Worm (Caenorhabditis elegans) whole organism, dauer: ENCODE data around the gene irld-42.

Experiments
- unc-62 ChIP-seq: sonication (generic microtip); optimal IDR thresholded peaks from 2 replicates; lab custom pipeline; 2017; ENCODE audit warnings: missing biosample characterization, missing genetic modification reagents, missing genetic modification characterization

Gene irld-42

DNA sequence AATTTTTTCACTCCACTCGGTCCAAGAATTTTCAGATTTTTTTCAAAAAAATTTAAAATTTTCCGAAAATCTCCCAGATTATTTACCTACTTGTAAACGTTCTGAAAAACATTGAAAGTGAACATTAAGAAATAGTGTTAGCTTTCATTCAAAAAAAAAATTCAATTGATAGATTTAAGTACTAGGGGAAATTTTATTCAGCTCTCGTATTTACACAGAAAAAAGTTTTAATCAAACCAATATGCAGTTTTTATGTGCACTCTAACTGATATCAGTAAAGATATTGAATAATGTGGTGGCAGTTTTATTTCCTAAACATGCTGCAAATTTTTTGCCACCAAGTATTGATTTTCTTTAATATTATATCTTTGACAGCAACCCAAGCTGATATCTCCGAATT lies at the start of gene irld-42:
Gene irld-42 (plus strand): TSS at position 301 of the 400 bp plus-strand sequence.
- TF ChIP-seq unc-62 (GFP tag; lab: Kevin White, UChicago), result no peak

DNA sequence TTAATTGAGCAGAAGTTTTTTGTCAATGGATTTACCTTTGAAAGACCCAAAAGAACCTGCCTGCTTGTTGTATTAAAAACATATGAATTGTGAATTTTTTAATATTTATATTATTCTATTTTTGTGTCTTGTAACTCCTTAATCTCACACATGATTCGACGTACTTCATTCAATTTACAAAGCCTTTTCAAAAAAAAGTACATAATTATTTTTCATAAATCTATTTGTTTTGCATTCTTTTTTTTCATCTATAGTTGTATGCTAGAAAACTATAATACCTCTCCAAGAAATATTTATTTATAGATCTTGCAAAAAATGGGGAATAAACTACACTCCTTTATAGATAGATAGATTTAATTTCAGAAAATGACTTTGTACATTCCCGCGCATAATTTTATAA lies 49.6 kb upstream of the irld-42 start, which contains the start of gene nhr-179:
Gene nhr-179 (minus strand): TSS at position 101 of the 400 bp plus-strand sequence.
- TF ChIP-seq unc-62 (GFP tag; lab: Kevin White, UChicago), result no peak

DNA sequence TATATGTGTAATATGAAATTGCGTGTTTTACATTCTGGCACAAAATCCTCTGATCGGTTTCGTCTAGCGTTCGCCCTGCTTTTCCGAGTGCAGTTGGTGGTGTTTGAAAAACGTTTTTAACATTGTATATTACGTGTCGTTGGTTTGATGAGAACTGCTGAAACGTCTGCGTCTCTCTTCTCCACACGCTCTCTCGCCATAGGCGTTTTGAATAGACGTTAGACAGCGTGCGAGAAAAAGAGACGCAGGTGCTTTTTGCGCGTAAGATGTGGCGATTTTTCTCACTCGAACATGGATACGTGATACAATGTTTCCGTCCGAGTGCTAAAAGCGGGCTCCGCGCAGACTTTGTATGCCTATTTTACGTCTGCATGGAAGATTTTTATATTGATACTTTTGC lies 47.8 kb upstream of the irld-42 start:
- TF ChIP-seq unc-62 (GFP tag; lab: Kevin White, UChicago), result no peak

DNA sequence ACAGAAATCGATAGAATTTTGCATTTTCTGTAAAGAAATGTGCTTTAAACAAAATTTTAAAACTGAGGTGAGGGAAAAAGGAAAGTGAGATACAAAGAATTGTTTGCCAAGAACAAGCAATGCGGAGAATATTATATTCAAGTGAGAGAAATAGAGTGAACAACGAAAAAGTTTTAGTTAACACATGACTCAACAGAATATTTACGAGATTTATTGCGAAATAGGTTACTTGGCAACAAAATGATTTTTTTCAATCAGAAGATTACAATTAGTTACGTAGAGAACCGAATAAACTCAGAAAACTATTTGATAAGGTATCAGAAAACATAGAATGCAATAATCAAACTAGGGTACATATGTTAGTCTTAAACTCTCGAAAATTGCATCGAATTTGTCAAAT lies 46.8 kb upstream of the irld-42 start, which contains the start of gene nhr-117:
Gene nhr-117 (minus strand): TSS at position 27 of the 400 bp plus-strand sequence.
- no peak for TF ChIP-seq unc-62 (GFP tag; lab: Kevin White, UChicago)

DNA sequence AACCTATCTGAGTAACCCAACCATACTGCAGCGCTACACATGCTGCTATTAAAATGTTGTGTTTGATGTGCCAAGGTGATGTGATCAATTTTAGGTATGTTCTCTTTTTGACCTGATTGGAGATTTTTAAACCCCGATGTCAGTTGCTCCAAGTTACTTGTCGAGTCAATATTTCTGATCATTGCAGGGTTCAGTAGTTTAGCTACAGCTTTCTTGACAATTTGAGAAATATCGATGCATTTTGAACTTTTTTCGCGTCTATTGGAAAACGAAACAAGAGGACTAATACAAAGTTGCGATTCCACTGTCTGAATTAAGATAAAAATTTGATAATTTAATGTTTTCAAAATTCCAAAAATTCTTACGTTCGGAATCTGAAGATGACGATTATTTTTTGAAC lies 44.9 kb upstream of the irld-42 start:
- TF ChIP-seq unc-62 (GFP tag; lab: Kevin White, UChicago), result no peak

DNA sequence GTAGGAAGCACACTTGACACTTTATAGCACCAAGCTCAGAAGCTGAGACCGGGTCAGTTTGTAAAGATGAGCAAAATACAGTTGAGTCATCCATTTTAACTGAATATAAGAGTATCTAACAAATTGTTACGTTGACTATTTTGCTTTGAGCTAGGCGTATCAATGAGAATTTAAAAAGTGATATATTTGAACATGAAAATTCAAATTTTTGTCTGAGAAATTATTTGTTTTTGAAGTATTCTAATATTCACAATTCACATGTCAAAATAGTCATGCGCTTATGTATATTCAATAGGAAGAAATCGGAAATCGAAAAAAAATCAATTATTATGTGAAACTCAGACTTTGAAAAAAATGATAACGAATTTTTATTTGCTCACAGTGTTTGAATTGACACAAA lies 44.0 kb upstream of the irld-42 start, which contains the start of gene nhr-110:
Gene nhr-110 (minus strand): TSS at position 101 of the 400 bp plus-strand sequence.
- no peak for TF ChIP-seq unc-62 (GFP tag; lab: Kevin White, UChicago)

DNA sequence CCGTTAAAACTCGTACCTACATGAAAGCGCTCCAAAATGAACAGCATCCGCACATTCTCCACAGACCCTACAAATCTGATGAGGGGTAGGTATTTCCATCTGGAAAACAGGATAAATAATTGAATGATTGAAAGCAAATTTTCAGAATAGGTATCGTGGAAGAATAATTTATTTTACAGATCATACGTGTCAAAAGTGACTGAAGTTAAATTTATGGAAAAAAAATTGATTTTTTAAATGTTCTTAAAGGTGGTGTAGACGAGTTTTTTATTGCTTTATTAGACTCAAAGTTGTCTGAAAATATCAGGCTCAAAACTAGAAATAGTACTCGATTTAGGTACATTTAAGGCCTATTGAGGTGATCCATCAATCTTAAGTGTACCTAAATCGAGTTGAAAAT lies 41.6 kb upstream of the irld-42 start, which contains the start of gene nhr-237:
Gene nhr-237 (minus strand): TSS at position 101 of the 400 bp plus-strand sequence.
- no peak for TF ChIP-seq unc-62 (GFP tag; lab: Kevin White, UChicago)

DNA sequence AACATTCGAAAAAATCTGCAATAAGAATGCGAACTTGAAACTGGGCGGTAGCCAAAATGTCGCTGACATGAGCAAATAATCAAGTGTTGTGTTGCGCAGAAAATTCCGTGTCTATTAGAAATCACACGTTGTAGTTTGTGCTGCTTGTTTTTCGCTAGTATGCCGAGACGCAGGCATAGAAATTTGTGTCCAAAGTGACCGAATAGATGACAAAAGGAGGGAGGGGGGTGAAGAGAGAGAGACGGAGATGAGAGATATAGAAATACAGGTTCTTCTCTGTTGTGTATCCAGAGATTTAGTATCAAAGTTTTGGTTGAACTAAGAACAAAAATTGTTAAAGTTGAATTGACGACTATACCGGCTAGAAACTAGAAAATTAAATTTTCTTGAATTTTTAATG lies 41.0 kb upstream of the irld-42 start:
- no peak for TF ChIP-seq unc-62 (GFP tag; lab: Kevin White, UChicago)

DNA sequence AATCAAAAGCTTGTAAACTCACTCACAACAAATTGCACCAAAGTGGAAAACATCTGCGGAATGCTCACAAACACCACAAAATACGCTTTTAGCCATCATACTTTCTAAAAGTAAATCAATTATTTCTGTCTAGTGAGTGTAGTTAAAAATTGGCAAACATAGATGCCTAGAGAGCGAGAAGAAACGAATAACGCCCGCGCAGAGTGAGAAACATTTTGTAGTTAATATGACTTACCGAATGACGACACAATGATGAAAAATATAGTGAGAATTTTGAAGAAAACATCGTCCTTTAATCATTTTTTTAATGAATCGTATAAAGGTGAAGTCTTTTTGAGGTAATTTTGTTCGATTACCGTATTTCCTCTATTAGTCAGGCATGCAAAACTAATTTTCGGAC lies 39.0 kb upstream of the irld-42 start, which contains the start of gene nhr-238:
Gene nhr-238 (minus strand): TSS at position 104 of the 400 bp plus-strand sequence.
- TF ChIP-seq unc-62 (GFP tag; lab: Kevin White, UChicago), result no peak

DNA sequence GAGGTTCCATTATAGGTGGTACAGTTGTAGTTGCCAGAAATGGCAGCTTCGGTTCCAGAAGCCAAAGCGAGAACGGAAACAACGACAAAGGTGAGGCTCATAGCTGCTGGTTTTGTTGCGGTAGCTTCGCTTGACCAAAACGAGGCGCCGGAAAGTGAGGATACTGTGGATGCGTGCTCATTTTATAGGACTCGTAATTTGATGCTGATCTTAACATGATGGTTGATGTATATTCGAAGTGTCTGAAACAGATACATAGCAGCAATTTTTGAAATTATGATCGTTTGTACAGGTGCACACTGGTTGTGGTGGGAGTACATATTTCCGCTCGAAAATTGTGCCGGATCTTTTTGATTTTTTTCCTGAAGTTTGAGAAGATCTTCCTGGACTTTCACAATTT lies 37.2 kb upstream of the irld-42 start, which contains the start of gene Y46H3D.8:
Gene Y46H3D.8 (minus strand): TSS at position 101 of the 400 bp plus-strand sequence.
- no peak for TF ChIP-seq unc-62 (GFP tag; lab: Kevin White, UChicago)

DNA sequence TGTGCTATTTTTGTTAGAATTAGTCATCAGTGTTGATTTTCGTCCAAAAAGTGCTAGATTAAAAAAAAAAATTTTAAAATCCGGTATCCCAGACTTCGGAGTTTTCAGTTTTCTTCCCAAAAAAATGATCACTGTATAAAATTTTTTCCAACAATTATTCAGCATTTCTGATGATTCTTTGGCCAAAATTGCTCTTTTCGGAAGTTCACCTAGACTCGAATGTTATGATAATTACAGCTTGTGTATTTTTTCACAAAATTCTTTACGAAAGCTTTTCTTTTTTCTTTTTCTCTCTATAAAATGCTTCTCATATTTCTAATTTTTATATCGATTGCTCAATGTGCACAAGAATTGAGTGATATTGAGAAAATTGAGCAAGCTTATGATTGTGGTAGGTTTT lies 36.6 kb upstream of the irld-42 start, which contains the start of gene irld-17:
Gene irld-17 (plus strand): TSS at position 301 of the 400 bp plus-strand sequence.
- no peak for TF ChIP-seq unc-62 (GFP tag; lab: Kevin White, UChicago)

DNA sequence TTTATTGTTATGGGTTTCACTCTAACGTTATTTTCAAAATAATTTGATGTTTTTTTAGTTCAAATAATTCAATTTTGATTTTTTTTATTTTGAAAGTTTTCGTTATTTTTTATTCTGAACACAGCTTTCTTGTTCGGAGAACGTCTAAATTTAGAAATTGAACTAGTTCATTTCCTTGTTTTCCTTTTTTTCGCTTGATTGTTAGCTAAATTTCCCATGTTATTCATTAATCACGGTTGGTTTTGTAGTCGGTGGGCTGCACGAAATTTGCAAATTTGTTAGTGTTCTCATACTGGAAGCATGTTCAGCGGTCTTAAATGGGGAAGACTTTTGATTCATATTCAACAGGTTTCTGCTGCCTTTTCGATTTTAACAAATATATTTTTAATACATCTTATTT lies 32.5 kb upstream of the irld-42 start, which contains the start of gene str-222:
Gene str-222 (plus strand): TSS at position 301 of the 400 bp plus-strand sequence.
- no peak for TF ChIP-seq unc-62 (GFP tag; lab: Kevin White, UChicago)

DNA sequence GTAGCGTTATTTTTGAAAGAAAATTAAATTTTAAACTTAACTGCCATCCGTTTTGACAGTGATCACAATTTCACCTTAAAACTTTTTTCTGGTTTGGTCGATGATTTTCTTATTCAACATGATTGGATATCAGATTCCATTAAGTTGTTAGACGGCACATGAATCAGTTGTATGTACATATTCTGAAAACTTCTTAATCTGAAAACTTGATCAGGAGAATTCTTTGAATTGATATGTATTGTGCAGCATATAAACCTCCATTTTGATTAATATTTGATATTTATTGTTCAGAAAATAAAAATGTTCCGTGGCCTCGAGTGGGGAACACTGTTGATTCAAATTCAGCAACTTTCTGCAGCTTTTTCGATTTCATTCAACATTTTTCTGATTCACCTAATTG lies 28.3 kb upstream of the irld-42 start, which contains the start of gene str-221:
Gene str-221 (plus strand): TSS at position 301 of the 400 bp plus-strand sequence.
- TF ChIP-seq unc-62 (GFP tag; lab: Kevin White, UChicago), result no peak

DNA sequence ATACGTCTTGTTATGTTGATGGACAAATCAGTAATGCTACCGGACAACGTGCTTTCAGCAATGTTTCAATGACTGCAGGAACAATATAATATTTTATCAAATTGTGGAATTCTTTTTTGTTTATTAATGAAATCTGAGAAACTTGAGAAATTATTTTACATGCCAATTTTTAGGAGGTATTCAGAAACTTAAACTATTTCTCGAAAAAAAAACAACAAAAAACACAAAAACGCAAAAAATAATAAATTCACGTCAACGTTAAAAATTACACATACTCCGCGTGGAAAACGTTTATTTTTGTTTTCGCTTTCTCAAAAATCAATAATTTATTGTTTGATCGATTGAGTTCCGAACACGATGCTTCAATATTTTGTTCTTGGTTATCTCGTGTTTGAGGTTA lies 26.1 kb upstream of the irld-42 start, which contains the start of gene Y46H3D.1:
Gene Y46H3D.1 (plus strand): TSS at position 301 of the 400 bp plus-strand sequence.
- no peak for TF ChIP-seq unc-62 (GFP tag; lab: Kevin White, UChicago)

DNA sequence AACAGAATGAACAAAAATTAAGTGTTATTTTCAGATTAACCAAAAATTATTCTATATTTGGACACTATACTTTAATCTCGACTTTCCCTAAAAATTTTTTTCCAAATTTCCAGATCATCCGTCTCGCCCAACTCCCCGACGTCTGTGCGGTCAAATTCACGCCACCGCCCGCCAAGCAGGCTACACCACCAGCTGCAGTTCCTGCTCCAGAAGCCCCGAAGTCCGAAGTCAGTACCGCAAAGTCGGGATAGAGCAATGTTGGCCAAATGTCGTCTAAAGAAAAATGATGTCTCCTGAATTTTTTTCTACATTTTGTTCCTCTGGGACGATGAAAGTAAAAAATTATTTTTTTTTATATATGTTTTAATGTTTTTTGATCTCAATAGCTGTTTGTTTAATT lies 25.5 kb upstream of the irld-42 start:
- no peak for TF ChIP-seq unc-62 (GFP tag; lab: Kevin White, UChicago)

DNA sequence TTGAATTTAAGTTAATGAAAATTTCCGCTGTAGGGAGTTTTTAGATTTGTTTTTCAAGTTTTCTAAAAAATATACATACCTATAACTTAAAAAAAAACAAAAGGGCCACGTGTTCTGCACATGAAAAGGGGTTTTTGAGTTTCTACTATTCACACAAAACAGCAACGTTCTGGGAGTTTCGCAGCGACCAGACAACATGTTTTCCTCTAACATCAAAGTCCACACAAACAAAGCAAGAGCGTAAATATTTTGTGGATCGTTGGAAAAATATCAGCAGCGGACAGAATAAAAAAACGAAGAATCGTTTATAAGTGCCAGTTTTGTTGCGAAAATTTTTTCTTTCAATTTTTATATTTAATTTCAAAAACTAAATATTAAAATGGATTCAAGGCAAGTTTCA lies 24.4 kb upstream of the irld-42 start, which contains the start of gene alh-2:
Gene alh-2 (plus strand): TSS at position 284 of the 400 bp plus-strand sequence.
- no peak for TF ChIP-seq unc-62 (GFP tag; lab: Kevin White, UChicago)

DNA sequence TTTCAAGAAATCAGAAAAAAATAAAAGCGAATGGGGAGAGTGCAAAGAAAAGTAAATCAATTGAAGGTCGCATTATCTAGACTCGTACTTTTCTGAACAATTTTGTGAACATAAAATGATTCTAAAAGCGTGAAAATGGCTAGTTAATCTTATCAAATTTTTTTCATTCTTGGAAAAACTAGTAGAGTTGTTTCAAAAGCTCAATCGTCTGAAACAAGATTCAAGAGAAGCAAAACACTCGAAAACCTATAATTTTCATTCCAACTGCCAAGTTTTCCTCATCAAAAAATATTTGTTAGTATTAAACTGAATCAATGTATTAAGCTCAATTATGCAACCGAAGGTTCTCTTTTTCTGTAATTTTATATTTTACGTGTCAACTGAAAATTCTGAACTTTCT lies 20.3 kb upstream of the irld-42 start, which contains the start of gene irld-45:
Gene irld-45 (plus strand): TSS at position 301 of the 400 bp plus-strand sequence.
- TF ChIP-seq unc-62 (GFP tag; lab: Kevin White, UChicago), result no peak
